Fruit fly (Drosophila melanogaster): Measurements from ENCODE around the gene Send2.

The Send2 gene

dm6 chr2L:14308661-14309060 lies 37.8 kb downstream of the Send2 start:
- TF ChIP-seq CG4318 (GFP tag; optimal IDR thresholded peaks at IDR 0.05), result no peak
- no peak for TF ChIP-seq CG1621 (tag; optimal IDR thresholded peaks at IDR 0.05)
- TF ChIP-seq Hr4 (GFP tag; optimal IDR thresholded peaks at IDR 0.05), result no peak
- no peak for TF ChIP-seq dsx (GFP tag; optimal IDR thresholded peaks at IDR 0.05; ENCODE audit: poor library complexity, severe bottlenecking)
- no peak for TF ChIP-seq CG6276 (GFP tag; optimal IDR thresholded peaks at IDR 0.05)
- no peak for TF ChIP-seq CG16779 (tag; optimal IDR thresholded peaks at IDR 0.05)
- no peak for TF ChIP-seq Hr39 (GFP tag; optimal IDR thresholded peaks at IDR 0.05)
- TF ChIP-seq CG8119 (GFP tag; IDR thresholded peaks at IDR 0.05), result no peak
- no peak for TF ChIP-seq CG10631 (GFP tag; optimal IDR thresholded peaks at IDR 0.05)
- TF ChIP-seq CG31627 (GFP tag; optimal IDR thresholded peaks at IDR 0.05), result no peak
- TF ChIP-seq Met (GFP tag; optimal IDR thresholded peaks at IDR 0.05), result no peak

dm6 chr2L:14308232-14308631 lies 38.3 kb downstream of the Send2 start:
- TF ChIP-seq CG3919 (GFP tag; optimal IDR thresholded peaks at IDR 0.05) (peak; percentile 5), CG6854 (GFP tag; optimal IDR thresholded peaks at IDR 0.05) (no peak), fkh (GFP tag; optimal IDR thresholded peaks at IDR 0.05) (peak; percentile 20)

- no peak for TF ChIP-seq vri (GFP tag; optimal IDR thresholded peaks at IDR 0.05)
- TF ChIP-seq fkh (GFP tag; optimal IDR thresholded peaks at IDR 0.05), result peak; percentile 12
- TF ChIP-seq Hr39 (GFP tag; optimal IDR thresholded peaks at IDR 0.05), result no peak
These were observed 39.0 kb downstream of the Send2 start for dm6 chr2L:14307516-14307915.

- TF ChIP-seq fkh (GFP tag; optimal IDR thresholded peaks at IDR 0.05) (peak; percentile 27), net (GFP tag; optimal IDR thresholded peaks at IDR 0.05) (no peak)
These were observed 44.0 kb downstream of the Send2 start for dm6 chr2L:14302478-14302877.

- TF ChIP-seq CG6792 (GFP tag; optimal IDR thresholded peaks at IDR 0.05) (no peak), eg (GFP tag; IDR thresholded peaks at IDR 0.05) (peak; percentile 37; the same call in 1 of the 3 replicates), fkh (GFP tag; optimal IDR thresholded peaks at IDR 0.05) (no peak), Eip78C (GFP tag) (peak; percentile 60), CG15336 (GFP tag; IDR thresholded peaks at IDR 0.05) (peak; percentile 47; the same call in 1 of the 2 replicates), dsx (GFP tag; optimal IDR thresholded peaks at IDR 0.05; ENCODE audit: poor library complexity, severe bottlenecking) (peak; percentile 20), achi (GFP tag; optimal IDR thresholded peaks at IDR 0.05) (no peak), CG16779 (tag; optimal IDR thresholded peaks at IDR 0.05) (no peak), Ets96B (tag; optimal IDR thresholded peaks at IDR 0.05) (no peak), Blimp-1 (GFP tag; optimal IDR thresholded peaks at IDR 0.05) (no peak), Lpt (GFP tag; optimal IDR thresholded peaks at IDR 0.05) (no peak), Gug (GFP tag; IDR thresholded peaks at IDR 0.05) (no peak), CG9139 (GFP tag; optimal IDR thresholded peaks at IDR 0.05) (peak; percentile 8), CG6276 (GFP tag; optimal IDR thresholded peaks at IDR 0.05) (no peak), net (GFP tag; optimal IDR thresholded peaks at IDR 0.05) (peak; percentile 16), OdsH (GFP tag; optimal IDR thresholded peaks at IDR 0.05) (no peak), CG31627 (GFP tag; optimal IDR thresholded peaks at IDR 0.05) (no peak), CG3919 (GFP tag; optimal IDR thresholded peaks at IDR 0.05) (peak; percentile 26), fd85E (GFP tag; optimal IDR thresholded peaks at IDR 0.05) (no peak), CG6163 (GFP tag; IDR thresholded peaks at IDR 0.05) (0 out of 3 replicates have a peak, but pooled peaks have one; percentile 14), CG10631 (GFP tag; optimal IDR thresholded peaks at IDR 0.05) (no peak), svp (GFP tag) (peak; percentile 54), lz (GFP tag; optimal IDR thresholded peaks at IDR 0.05) (no peak)
These were observed 45.6 kb downstream of the Send2 start for dm6 chr2L:14300718-14301361.

Measured in whole organism, prepupa.